Fruit fly (Drosophila melanogaster): ENCODE results near the gene CG31835.

Gene CG31835

DNA sequence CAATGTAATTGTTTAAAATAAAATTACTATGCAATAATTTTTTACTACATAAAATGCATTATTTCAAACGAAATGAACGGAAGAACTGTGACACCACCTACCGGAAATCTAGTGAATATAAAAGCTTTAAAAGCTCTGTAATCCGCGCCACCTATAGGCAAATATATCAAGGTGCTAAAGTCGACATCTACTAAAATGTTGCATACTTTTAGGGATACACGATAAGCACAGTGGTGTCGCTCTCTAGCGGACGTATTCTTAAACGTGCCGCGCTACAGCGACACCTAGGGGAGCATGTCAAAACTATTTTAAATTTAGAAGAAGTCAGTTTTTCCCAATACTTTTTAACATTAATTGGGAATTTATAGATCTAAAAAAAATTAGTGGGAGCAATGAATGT lies 29.4 kb upstream of the CG31835 start (continued):
- TF ChIP-seq Six4 (GFP tag; optimal IDR thresholded peaks at IDR 0.05), result peak; percentile 51
- TF ChIP-seq eyg (GFP tag; optimal IDR thresholded peaks at IDR 0.05), result no peak
- TF ChIP-seq Atf-2 (GFP tag; optimal IDR thresholded peaks at IDR 0.05), result peak; percentile 84
- TF ChIP-seq ERR (GFP tag; optimal IDR thresholded peaks at IDR 0.05), result peak; percentile 27
- peak; percentile 48 for TF ChIP-seq sens-2 (GFP tag; IDR thresholded peaks at IDR 0.05)
- TF ChIP-seq MTF-1 (GFP tag; optimal IDR thresholded peaks at IDR 0.05; ENCODE audit: borderline replicate concordance), result peak; percentile 87
- peak; percentile 7 for TF ChIP-seq BtbVII (GFP tag; optimal IDR thresholded peaks at IDR 0.05)
- TF ChIP-seq prd (optimal IDR thresholded peaks at IDR 0.05), result peak in 1 of 2 experiments; percentile 84
- TF ChIP-seq prd (GFP tag; IDR thresholded peaks at IDR 0.05), result peak; percentile 84
- TF ChIP-seq pb (GFP tag; optimal IDR thresholded peaks at IDR 0.05), result peak; percentile 74
- TF ChIP-seq CG4282 (GFP tag; optimal IDR thresholded peaks at IDR 0.05), result no peak
- peak; percentile 26 for TF ChIP-seq dm (GFP tag; optimal IDR thresholded peaks at IDR 0.05)
- no peak for TF ChIP-seq wor (GFP tag; IDR thresholded peaks at IDR 0.05)
- no peak for TF ChIP-seq CG15011 (GFP tag; optimal IDR thresholded peaks at IDR 0.05)
- no peak; the same call in 2 of the 3 replicates for TF ChIP-seq CG14050 (GFP tag; IDR thresholded peaks at IDR 0.05)
- TF ChIP-seq Chrac-16 (GFP tag; optimal IDR thresholded peaks at IDR 0.05), result peak; percentile 72
- peak; percentile 77 for TF ChIP-seq sisA (GFP tag; IDR thresholded peaks at IDR 0.05)
- no peak for TF ChIP-seq CG10274 (GFP tag; optimal IDR thresholded peaks at IDR 0.05)
- TF ChIP-seq Deaf1 (tag; optimal IDR thresholded peaks at IDR 0.05), result no peak
- peak; percentile 74; the same call in 2 of the 3 replicates for TF ChIP-seq Dbx (GFP tag; IDR thresholded peaks at IDR 0.05)
- peak; percentile 40; the same call in 1 of the 2 replicates for TF ChIP-seq H2.0 (GFP tag; IDR thresholded peaks at IDR 0.05)
- peak; percentile 59 for TF ChIP-seq nau (GFP tag; optimal IDR thresholded peaks at IDR 0.05)
- peak; percentile 36 for TF ChIP-seq scrt (GFP tag; optimal IDR thresholded peaks at IDR 0.05)
- peak; percentile 85 for TF ChIP-seq CG1602 (GFP tag; optimal IDR thresholded peaks at IDR 0.05)
- peak; percentile 79; the same call in 2 of the 3 replicates for TF ChIP-seq Mrtf (GFP tag; IDR thresholded peaks at IDR 0.05)
- no peak for TF ChIP-seq CG32767 (GFP tag; IDR thresholded peaks at IDR 0.05)
- no peak for TF ChIP-seq C15 (GFP tag; IDR thresholded peaks at IDR 0.05)
- peak; percentile 86 for TF ChIP-seq CG15696 (tag; optimal IDR thresholded peaks at IDR 0.05)
- peak; percentile 56; the same call in 1 of the 2 replicates for TF ChIP-seq Xrp1 (GFP tag; IDR thresholded peaks at IDR 0.05)
- peak; percentile 86 for TF ChIP-seq zfh1 (GFP tag; IDR thresholded peaks at IDR 0.05)
- TF ChIP-seq Dek (tag; optimal IDR thresholded peaks at IDR 0.05), result peak; percentile 16
- peak; percentile 36 for TF ChIP-seq CG7786 (GFP tag; optimal IDR thresholded peaks at IDR 0.05)
- TF ChIP-seq CG6175 (GFP tag; IDR thresholded peaks at IDR 0.05), result 0 out of 3 replicates have a peak, but pooled peaks have one; percentile 29
- TF ChIP-seq CG12942 (GFP tag; optimal IDR thresholded peaks at IDR 0.05), result peak; percentile 37
- TF ChIP-seq HmgD (GFP tag; optimal IDR thresholded peaks at IDR 0.05), result peak; percentile 59
- peak; percentile 86 for TF ChIP-seq pum (GFP tag; optimal IDR thresholded peaks at IDR 0.05)
- peak; percentile 51 for TF ChIP-seq CHES-1-like (GFP tag; optimal IDR thresholded peaks at IDR 0.05)
- TF ChIP-seq grau (tag; optimal IDR thresholded peaks at IDR 0.05), result peak; percentile 62
- peak; percentile 57; the same call in 1 of the 2 replicates for TF ChIP-seq CG31441 (GFP tag; IDR thresholded peaks at IDR 0.05)
- no peak for TF ChIP-seq hbn (GFP tag; IDR thresholded peaks at IDR 0.05; ENCODE audit: partially characterized antibody)
- no peak for TF ChIP-seq Stat92E (GFP tag; optimal IDR thresholded peaks at IDR 0.05)
- peak; percentile 41 for TF ChIP-seq Optix (GFP tag; IDR thresholded peaks at IDR 0.05)
- TF ChIP-seq ATbp (GFP tag; optimal IDR thresholded peaks at IDR 0.05), result no peak
- TF ChIP-seq CG9797 (GFP tag; optimal IDR thresholded peaks at IDR 0.05), result no peak
- TF ChIP-seq klu (GFP tag; IDR thresholded peaks at IDR 0.05), result 0 out of 2 replicates have a peak, but pooled peaks have one; percentile 34
- peak; percentile 44 for TF ChIP-seq D19A (tag; optimal IDR thresholded peaks at IDR 0.05)
- no peak for TF ChIP-seq yki (optimal IDR thresholded peaks at IDR 0.05)
- TF ChIP-seq D19B (GFP tag; optimal IDR thresholded peaks at IDR 0.05), result peak; percentile 4
- TF ChIP-seq CG15073 (GFP tag; optimal IDR thresholded peaks at IDR 0.05), result peak; percentile 21
- peak; percentile 38 for TF ChIP-seq CG4617 (GFP tag; optimal IDR thresholded peaks at IDR 0.05; ENCODE audit: borderline replicate concordance)
- peak; percentile 48 for TF ChIP-seq Ets97D (GFP tag; optimal IDR thresholded peaks at IDR 0.05)
